Worm (Caenorhabditis elegans): Measurements from ENCODE around the gene ZK185.1.

The ZK185.1 gene

DNA sequence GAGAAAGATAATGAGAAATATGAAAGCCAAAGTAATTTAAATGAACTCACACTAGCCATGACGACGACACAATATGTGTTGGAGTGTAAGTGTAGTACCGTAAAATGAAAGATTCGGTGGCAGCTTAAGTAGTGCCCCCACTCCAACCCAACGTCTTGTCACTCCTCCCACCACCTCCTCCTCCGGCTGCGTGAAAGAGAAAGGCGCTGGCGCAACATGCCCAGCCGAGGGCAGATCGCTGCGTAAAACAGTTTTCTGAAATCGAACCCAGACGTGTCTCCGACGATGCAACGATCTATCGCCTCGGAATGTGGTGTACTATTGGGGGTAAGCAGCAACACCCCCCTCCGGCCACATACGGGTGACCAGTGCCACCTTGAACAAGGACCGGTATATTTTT is 31.3 kb upstream of the ZK185.1 start, which contains the start of gene ZK180.5:
Gene ZK180.5 (minus strand): TSS at position 101 of the 400 bp plus-strand sequence.
- TF ChIP-seq rnt-1 (tag; optimal IDR thresholded peaks at IDR 0.05) (no peak), blmp-1 (tag; optimal IDR thresholded peaks at IDR 0.05) (peak; percentile 34)

DNA sequence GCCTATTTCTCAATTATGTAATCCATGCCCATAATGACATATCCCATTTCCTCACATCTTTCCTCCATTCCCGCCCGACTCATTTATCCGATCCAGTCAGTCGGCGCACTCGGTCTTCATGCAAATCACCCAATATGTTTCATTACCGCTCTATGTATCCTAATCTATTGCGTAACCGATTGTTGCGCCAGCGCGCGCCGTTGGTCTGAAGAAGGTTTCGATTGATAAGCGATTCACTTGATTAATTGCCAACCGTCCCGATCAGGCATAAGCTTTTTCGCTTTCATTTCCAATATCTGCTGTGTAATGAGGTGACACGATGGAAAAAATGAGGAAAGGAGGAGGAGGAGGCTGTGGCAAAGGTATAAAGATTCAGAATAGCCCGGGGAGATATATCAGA is 30.2 kb upstream of the ZK185.1 start:
- TF ChIP-seq blmp-1 (tag; optimal IDR thresholded peaks at IDR 0.05) (peak; percentile 98), nhr-19 (GFP tag; conservative IDR thresholded peaks at IDR 0.05) (no peak)

ce11 chrIV:4519714-4520113 is 28.6 kb upstream of the ZK185.1 start:
- TF ChIP-seq ces-1 (GFP tag; optimal IDR thresholded peaks at IDR 0.05) (no peak), nhr-77 (tag; optimal IDR thresholded peaks at IDR 0.05) (no peak), unc-130 (tag; optimal IDR thresholded peaks at IDR 0.05) (no peak), unc-98 (GFP tag; IDR thresholded peaks at IDR 0.05) (no peak), snpc-4 (tag; optimal IDR thresholded peaks at IDR 0.05) (no peak), fkh-4 (tag; optimal IDR thresholded peaks at IDR 0.05; ENCODE audit: borderline replicate concordance) (no peak), fkh-8 (tag; optimal IDR thresholded peaks at IDR 0.05) (no peak), ceh-88 (GFP tag; IDR thresholded peaks at IDR 0.05) (no peak), aha-1 (tag; optimal IDR thresholded peaks at IDR 0.05) (no peak), hlh-17 (GFP tag; optimal IDR thresholded peaks at IDR 0.05; ENCODE audit: borderline replicate concordance) (no peak), alr-1 (tag; optimal IDR thresholded peaks at IDR 0.05; ENCODE audit: borderline replicate concordance) (no peak), lin-39 (tag; optimal IDR thresholded peaks at IDR 0.05) (no peak), sox-4 (tag; optimal IDR thresholded peaks at IDR 0.05) (no peak), ceh-8 (GFP tag; optimal IDR thresholded peaks at IDR 0.05) (no peak), nhr-20 (tag; optimal IDR thresholded peaks at IDR 0.05) (no peak), ceh-82 (tag; optimal IDR thresholded peaks at IDR 0.05) (no peak)

- TF ChIP-seq ztf-11 (tag; optimal IDR thresholded peaks at IDR 0.05) (no peak), nhr-85 (tag) (peak; percentile 35)
Observed at ce11 chrIV:4523461-4523860, 24.9 kb upstream of the ZK185.1 start.

DNA sequence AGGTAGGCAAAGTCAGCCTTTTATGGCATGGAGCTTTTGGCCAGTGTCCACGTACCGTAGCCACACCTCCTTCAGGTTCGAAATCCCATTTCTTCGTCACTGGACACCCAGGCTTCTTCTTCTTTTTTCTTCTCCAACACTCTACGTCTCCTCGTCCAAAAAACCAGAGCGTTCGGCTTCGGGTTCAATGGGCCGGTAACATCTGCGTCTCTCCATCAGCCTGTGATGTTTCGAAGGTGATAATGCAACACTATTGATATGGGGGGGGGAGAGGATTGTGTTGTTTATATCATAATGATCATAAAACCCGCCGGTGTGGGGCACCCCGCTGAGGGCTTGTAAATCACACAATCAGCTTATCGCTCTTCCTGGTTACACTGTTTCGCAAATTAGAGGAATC is 23.4 kb upstream of the ZK185.1 start, which contains the start of gene ZK180.6:
Gene ZK180.6 (minus strand): TSS at position 101 of the 400 bp plus-strand sequence.
- TF ChIP-seq sptf-1 (tag; optimal IDR thresholded peaks at IDR 0.05) (no peak), nhr-20 (tag; optimal IDR thresholded peaks at IDR 0.05) (no peak), isw-1 (GFP tag; IDR thresholded peaks at IDR 0.05) (no peak), rnt-1 (tag; optimal IDR thresholded peaks at IDR 0.05) (no peak), ces-1 (GFP tag; optimal IDR thresholded peaks at IDR 0.05) (no peak), lin-35 (GFP tag; optimal IDR thresholded peaks at IDR 0.05) (no peak), fos-1 (tag; optimal IDR thresholded peaks at IDR 0.05) (no peak), lsy-2 (tag; optimal IDR thresholded peaks at IDR 0.05) (no peak), lin-13 (GFP tag; optimal IDR thresholded peaks at IDR 0.05) (no peak), nhr-77 (tag; optimal IDR thresholded peaks at IDR 0.05) (no peak), mep-1 (tag; optimal IDR thresholded peaks at IDR 0.05) (no peak), hpl-2 (GFP tag; optimal IDR thresholded peaks at IDR 0.05) (no peak), ceh-88 (GFP tag; IDR thresholded peaks at IDR 0.05) (no peak)

DNA sequence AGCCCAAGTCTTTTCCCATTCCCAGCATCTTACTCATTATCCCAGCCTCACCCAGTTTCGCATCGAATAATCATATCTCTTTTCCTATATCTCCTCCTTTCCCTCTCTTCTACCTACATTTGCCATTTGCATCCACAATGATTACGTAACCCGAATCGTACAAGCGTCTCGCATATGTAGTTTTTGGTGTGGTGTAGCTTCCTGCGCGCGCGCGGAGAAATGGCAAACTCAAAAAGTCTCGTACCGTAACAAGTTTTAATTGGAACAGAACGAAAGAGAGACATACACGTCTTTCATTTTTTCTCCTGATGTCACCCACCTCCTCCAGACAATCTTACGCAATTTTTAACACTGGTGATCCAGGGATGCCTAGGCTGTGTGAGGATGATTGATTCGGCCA is 22.3 kb upstream of the ZK185.1 start:
- TF ChIP-seq tlp-1 (tag; optimal IDR thresholded peaks at IDR 0.05) (no peak), blmp-1 (tag; optimal IDR thresholded peaks at IDR 0.05) (peak; percentile 59)

ce11 chrIV:4526724-4527123 is 21.6 kb upstream of the ZK185.1 start:
- TF ChIP-seq rnt-1 (tag; optimal IDR thresholded peaks at IDR 0.05) (no peak), zag-1 (tag; optimal IDR thresholded peaks at IDR 0.05) (no peak), hlh-17 (GFP tag; optimal IDR thresholded peaks at IDR 0.05; ENCODE audit: borderline replicate concordance) (no peak), ztf-11 (tag; optimal IDR thresholded peaks at IDR 0.05) (no peak), mdl-1 (tag; optimal IDR thresholded peaks at IDR 0.05) (no peak), egl-13 (tag; optimal IDR thresholded peaks at IDR 0.05) (no peak), tlp-1 (tag; optimal IDR thresholded peaks at IDR 0.05) (no peak), fkh-8 (tag; optimal IDR thresholded peaks at IDR 0.05) (no peak), fkh-4 (tag; optimal IDR thresholded peaks at IDR 0.05; ENCODE audit: borderline replicate concordance) (no peak), nhr-12 (tag; optimal IDR thresholded peaks at IDR 0.05) (no peak), jun-1 (tag; optimal IDR thresholded peaks at IDR 0.05) (no peak), nhr-11 (tag; optimal IDR thresholded peaks at IDR 0.05) (no peak), ceh-8 (GFP tag; optimal IDR thresholded peaks at IDR 0.05) (no peak), fos-1 (tag; optimal IDR thresholded peaks at IDR 0.05) (no peak), pqm-1 (tag; optimal IDR thresholded peaks at IDR 0.05) (no peak), efl-3 (GFP tag; optimal IDR thresholded peaks at IDR 0.05) (no peak)

All from whole organism, L1 larva.